Worm (Caenorhabditis elegans) whole organism, L4/young adult: ENCODE results near the gene C34F6.7.

Experiments used
- W03F9.2 ChIP-seq: fragments of 150-350 bp; optimal IDR thresholded peaks from 2 replicates; lab custom pipeline; 2014; ENCODE audit warnings: missing biosample characterization, missing genetic modification characterization
- dao-5 ChIP-seq: sonication (generic microtip); optimal IDR thresholded peaks from 2 replicates; lab custom pipeline; 2016; ENCODE audit warnings: missing genotype, missing genetic modification characterization, moderate library complexity, missing compliant biosample characterization
- him-1 ChIP-seq: sonication (generic microtip); optimal IDR thresholded peaks from 2 replicates; lab custom pipeline; 2016; ENCODE audit warnings: missing genotype, missing genetic modification reagents, missing genetic modification characterization, missing compliant biosample characterization

ce11 chrX:11226595-11226994 lies 11.3 kb upstream of the C34F6.7 start, which contains the start of gene C34F6.12:
- TF ChIP-seq him-1 (tag; lab: Kevin White, UChicago) (no peak), W03F9.2 (tag; lab: Kevin White, UChicago) (no peak), dao-5 (tag; lab: Kevin White, UChicago) (no peak)
